Fruit fly (Drosophila melanogaster) whole organism, embryonic: ENCODE data around the gene CG42366.
A peak's percentile ranks its signal among the peaks of the same experiment; 100 is the strongest.

Experiments used
- Adf1 ChIP-seq: fragments of 200-800 bp; sonication (Bioruptor generic); IDR thresholded peaks from 2 replicates; pipeline ENCODE4 v1.3.6; 2022; ENCODE audit warnings: missing biosample characterization, missing genetic modification characterization
- Atf3 ChIP-seq: fragments of 200-800 bp; sonication (Bioruptor generic); optimal IDR thresholded peaks from 3 replicates; lab custom pipeline; 2016; ENCODE audit warnings: missing biosample characterization, missing genetic modification characterization
- Bgb ChIP-seq: fragments of 200-800 bp; sonication (Bioruptor generic); IDR thresholded peaks from 2 replicates; pipeline ENCODE4 v1.3.6; 2022; ENCODE audit warnings: missing biosample characterization, missing genetic modification characterization; ENCODE audit not compliant: partially characterized antibody
- CG10565 ChIP-seq: fragments of 200-800 bp; sonication (Bioruptor generic); optimal IDR thresholded peaks from 3 replicates; lab custom pipeline; 2016; ENCODE audit warnings: missing biosample characterization, mild to moderate bottlenecking, missing genetic modification characterization
- CG10654 ChIP-seq: fragments of 200-800 bp; sonication (Bioruptor generic); optimal IDR thresholded peaks from 2 replicates; lab custom pipeline; 2016; ENCODE audit warnings: missing biosample characterization, missing genetic modification characterization
- CG11247 ChIP-seq: fragments of 200-800 bp; sonication (Bioruptor generic); IDR thresholded peaks from 2 replicates; pipeline ENCODE4 v1.3.6; 2022; ENCODE audit warnings: missing biosample characterization, missing genetic modification characterization
- CG12155 ChIP-seq: fragments of 200-800 bp; sonication (Bioruptor generic); optimal IDR thresholded peaks from 3 replicates; lab custom pipeline; 2016; ENCODE audit warnings: missing biosample characterization, missing genetic modification characterization
- CG14860 ChIP-seq: fragments of 200-800 bp; sonication (Bioruptor generic); IDR thresholded peaks from 3 replicates; pipeline ENCODE4 v1.3.6; 2022; ENCODE audit warnings: missing biosample characterization, missing genetic modification characterization; ENCODE audit not compliant: partially characterized antibody
- CG17385 ChIP-seq: fragments of 200-800 bp; sonication (Bioruptor generic); optimal IDR thresholded peaks from 3 replicates; lab custom pipeline; 2018; ENCODE audit warnings: missing biosample characterization, mild to moderate bottlenecking, missing genetic modification characterization
- CG17829 ChIP-seq: fragments of 200-800 bp; optimal IDR thresholded peaks from 2 replicates; lab custom pipeline; 2019; ENCODE audit warnings: missing biosample characterization, mild to moderate bottlenecking, missing genetic modification characterization, moderate library complexity
- CG1832 ChIP-seq: fragments of 200-800 bp; sonication (Bioruptor generic); optimal IDR thresholded peaks from 2 replicates; lab custom pipeline; 2017; ENCODE audit warnings: missing biosample characterization, mild to moderate bottlenecking, missing genetic modification characterization, inconsistent platforms
- CG2202 ChIP-seq: fragments of 200-800 bp; sonication (Bioruptor generic); optimal IDR thresholded peaks from 2 replicates; lab custom pipeline; 2018; ENCODE audit warnings: missing biosample characterization, mild to moderate bottlenecking, missing genetic modification characterization
- CG30403 ChIP-seq: fragments of 200-800 bp; sonication (Bioruptor generic); optimal IDR thresholded peaks from 3 replicates; lab custom pipeline; 2016; ENCODE audit warnings: missing biosample characterization, missing genetic modification characterization
- CG31365 ChIP-seq: fragments of 200-800 bp; sonication (Bioruptor generic); optimal IDR thresholded peaks from 2 replicates; lab custom pipeline; 2018; ENCODE audit warnings: missing biosample characterization, mild to moderate bottlenecking, missing genetic modification characterization
- CG31441 ChIP-seq: fragments of 200-800 bp; sonication (Bioruptor generic); IDR thresholded peaks from 2 replicates; pipeline ENCODE4 v1.3.6; 2022; ENCODE audit warnings: missing biosample characterization, missing genetic modification characterization
- CG34224 ChIP-seq: fragments of 200-800 bp; sonication (Bioruptor generic); IDR thresholded peaks from 3 replicates; pipeline ENCODE4 v1.3.6; 2022; ENCODE audit warnings: missing biosample characterization, missing genetic modification characterization; ENCODE audit not compliant: partially characterized antibody
- CG4328 ChIP-seq: fragments of 200-800 bp; sonication (Bioruptor generic); optimal IDR thresholded peaks from 3 replicates; lab custom pipeline; 2017; ENCODE audit warnings: missing biosample characterization, missing genetic modification reagents, missing genetic modification characterization
- CG4707 ChIP-seq: fragments of 200-800 bp; sonication (Bioruptor generic); optimal IDR thresholded peaks from 2 replicates; lab custom pipeline; 2018; ENCODE audit warnings: missing biosample characterization, mild to moderate bottlenecking, missing genetic modification characterization, moderate library complexity
- CG6654 ChIP-seq: fragments of 200-800 bp; sonication (Bioruptor generic); optimal IDR thresholded peaks from 2 replicates; lab custom pipeline; 2017; ENCODE audit warnings: missing biosample characterization, mild to moderate bottlenecking, missing genetic modification characterization
- CG7745 ChIP-seq: fragments of 200-800 bp; sonication (Bioruptor generic); optimal IDR thresholded peaks from 2 replicates; lab custom pipeline; 2018; ENCODE audit warnings: missing biosample characterization, mild to moderate bottlenecking, missing genetic modification characterization, moderate library complexity
- CG8924 ChIP-seq: fragments of 200-800 bp; optimal IDR thresholded peaks from 3 replicates; lab custom pipeline; 2019; ENCODE audit warnings: missing biosample characterization, mild to moderate bottlenecking, missing genetic modification characterization, moderate library complexity
- D19A ChIP-seq: fragments of 200-800 bp; optimal IDR thresholded peaks from 3 replicates; lab custom pipeline; 2019; ENCODE audit warnings: missing biosample characterization, mild to moderate bottlenecking, missing genetic modification characterization, moderate library complexity
- Deaf1 ChIP-seq: fragments of 200-800 bp; optimal IDR thresholded peaks from 3 replicates; lab custom pipeline; 2019; ENCODE audit warnings: missing biosample characterization, mild to moderate bottlenecking, missing genetic modification characterization, moderate library complexity
- Dref ChIP-seq: fragments of 200-800 bp; sonication (Bioruptor generic); IDR thresholded peaks from 2 replicates; pipeline ENCODE4 v1.3.6; 2022; ENCODE audit warnings: missing biosample characterization, missing genetic modification characterization
- ERR ChIP-seq: fragments of 200-800 bp; sonication (Bioruptor generic); optimal IDR thresholded peaks from 2 replicates; lab custom pipeline; 2016; ENCODE audit warnings: missing biosample characterization, missing genetic modification characterization
- H15 ChIP-seq: fragments of 200-800 bp; sonication (Bioruptor generic); IDR thresholded peaks from 3 replicates; pipeline ENCODE4 v1.3.6; 2022; ENCODE audit warnings: missing biosample characterization, missing genetic modification characterization
- HHEX ChIP-seq: fragments of 200-800 bp; sonication (Bioruptor generic); optimal IDR thresholded peaks from 3 replicates; lab custom pipeline; 2017; ENCODE audit warnings: missing biosample characterization, mild to moderate bottlenecking, missing genetic modification characterization, missing genetic modification reagents
- HLH54F ChIP-seq: fragments of 200-800 bp; sonication (Bioruptor generic); optimal IDR thresholded peaks from 3 replicates; lab custom pipeline; 2016; ENCODE audit warnings: missing biosample characterization, missing genetic modification characterization
- HmgD ChIP-seq: fragments of 200-800 bp; sonication (Bioruptor generic); optimal IDR thresholded peaks from 3 replicates; lab custom pipeline; 2016; ENCODE audit warnings: missing biosample characterization, missing genetic modification characterization
- Hsf ChIP-seq: fragments of 200-800 bp; sonication (Bioruptor generic); optimal IDR thresholded peaks from 3 replicates; lab custom pipeline; 2016; ENCODE audit warnings: missing biosample characterization, missing genetic modification characterization
- MESR4 ChIP-seq: fragments of 200-800 bp; sonication (Bioruptor generic); optimal IDR thresholded peaks from 2 replicates; lab custom pipeline; 2018; ENCODE audit warnings: missing biosample characterization, mild to moderate bottlenecking, missing genetic modification characterization, moderate library complexity
- NFAT ChIP-seq: fragments of 200-800 bp; sonication (Bioruptor generic); IDR thresholded peaks from 2 replicates; pipeline ENCODE4 v1.3.6; 2022; ENCODE audit warnings: missing biosample characterization, missing genetic modification characterization
- Sox100B ChIP-seq: fragments of 200-800 bp; sonication (Bioruptor generic); optimal IDR thresholded peaks from 3 replicates; lab custom pipeline; 2018; ENCODE audit warnings: missing biosample characterization, mild to moderate bottlenecking, missing genetic modification characterization
- bigmax ChIP-seq: fragments of 200-800 bp; sonication (Bioruptor generic); optimal IDR thresholded peaks from 2 replicates; lab custom pipeline; 2018; ENCODE audit warnings: missing biosample characterization, mild to moderate bottlenecking, missing genetic modification characterization
- bowl ChIP-seq: fragments of 200-800 bp; sonication (Bioruptor generic); IDR thresholded peaks from 2 replicates; pipeline ENCODE4 v1.3.6; 2022; ENCODE audit warnings: missing biosample characterization, missing genetic modification characterization
- br ChIP-seq: fragments of >200 bp; optimal IDR thresholded peaks from 2 replicates; lab custom pipeline; 2017
- cato ChIP-seq: fragments of 200-800 bp; sonication (Bioruptor generic); optimal IDR thresholded peaks from 2 replicates; lab custom pipeline; 2016; ENCODE audit warnings: missing biosample characterization, missing genetic modification characterization, borderline replicate concordance
- disco-r ChIP-seq: fragments of 200-800 bp; sonication (Bioruptor generic); optimal IDR thresholded peaks from 2 replicates; lab custom pipeline; 2016; ENCODE audit warnings: missing biosample characterization, missing genetic modification characterization
- gsb ChIP-seq: fragments of 200-800 bp; sonication (Bioruptor generic); IDR thresholded peaks from 2 replicates; pipeline ENCODE4 v1.3.6; 2022; ENCODE audit warnings: missing biosample characterization, missing genetic modification characterization
- ken ChIP-seq: fragments of 200-800 bp; sonication (Bioruptor generic); IDR thresholded peaks from 3 replicates; pipeline ENCODE4 v1.3.6; 2022; ENCODE audit warnings: missing biosample characterization, missing genetic modification characterization
- lab ChIP-seq: fragments of 200-800 bp; sonication (Bioruptor generic); optimal IDR thresholded peaks from 3 replicates; lab custom pipeline; 2017; ENCODE audit warnings: missing biosample characterization, missing genetic modification characterization, mild to moderate bottlenecking, moderate library complexity, missing genetic modification reagents
- nmo ChIP-seq: fragments of 200-800 bp; sonication (Bioruptor generic); optimal IDR thresholded peaks from 2 replicates; lab custom pipeline; 2018; ENCODE audit warnings: missing biosample characterization, mild to moderate bottlenecking, missing genetic modification characterization, moderate library complexity
- otp ChIP-seq: fragments of 200-800 bp; sonication (Bioruptor generic); IDR thresholded peaks from 3 replicates; pipeline ENCODE4, ENCODE4 v1.3.6; 2022; ENCODE audit warnings: missing biosample characterization, missing genetic modification characterization
- phol ChIP-seq: fragments of 200-800 bp; sonication (Bioruptor generic); optimal IDR thresholded peaks from 3 replicates; lab custom pipeline; 2018; ENCODE audit warnings: missing biosample characterization, mild to moderate bottlenecking, missing genetic modification characterization, moderate library complexity
- sc ChIP-seq, 3 experiments: fragments of >200 bp in 2 of 3; fragments of 200-800 bp in 1 of 3; sonication (Bioruptor generic) in 1 of 3; optimal IDR thresholded peaks; 2 replicates in 2 of 3; 3 replicates in 1 of 3; lab custom pipeline; 2017; ENCODE audit warnings: mild to moderate bottlenecking in 1 of 3, missing biosample characterization in 1 of 3, missing genetic modification characterization in 1 of 3, missing genetic modification reagents in 1 of 3
- sens ChIP-seq: fragments of 200-800 bp; sonication (Bioruptor generic); peaks from one replicate; lab custom pipeline; 2016; ENCODE audit warnings: missing biosample characterization, missing genetic modification characterization
- slbo ChIP-seq: fragments of 200-800 bp; sonication (Bioruptor generic); IDR thresholded peaks from 2 replicates; pipeline ENCODE4 v1.3.6; 2022; ENCODE audit warnings: missing biosample characterization, missing genetic modification characterization
- sob ChIP-seq: fragments of 200-800 bp; sonication (Bioruptor generic); IDR thresholded peaks from 2 replicates; pipeline ENCODE4 v1.3.6; 2022; ENCODE audit warnings: missing biosample characterization, missing genetic modification characterization

The CG42366 gene

dm6 chr2L:9915011-9915850, 9.7 kb upstream of the CG42366 start, which contains the start of gene yip2 (continued):
- TF ChIP-seq Atf3 (GFP tag; lab: Kevin White, UChicago) (peak; percentile 45), Hsf (GFP tag; lab: Kevin White, UChicago) (peak; percentile 62), Bgb (0 out of 2 replicates have a peak, but pooled peaks have one; percentile 11), otp (GFP tag; lab: Robert Waterston, UW) (peak; percentile 53; the same call in 1 of the 3 replicates), ERR (GFP tag; lab: Kevin White, UChicago) (no peak), CG10654 (GFP tag; lab: Kevin White, UChicago) (no peak), CG11247 (GFP tag; lab: Robert Waterston, UW) (peak; percentile 40), nmo (peak; percentile 22), CG31441 (GFP tag; lab: Robert Waterston, UW) (peak; percentile 58; the same call in 1 of the 2 replicates), ken (GFP tag; lab: Robert Waterston, UW) (no peak; the same call in 2 of the 3 replicates), CG6654 (GFP tag; lab: Kevin White, UChicago) (no peak), Deaf1 (tag; lab: Kevin White, UChicago) (peak; percentile 49), H15 (GFP tag; lab: Robert Waterston, UW) (peak; percentile 31; the same call in 1 of the 3 replicates), CG12155 (GFP tag; lab: Kevin White, UChicago) (peak; percentile 15), sob (peak; percentile 72; the same call in 1 of the 2 replicates), CG7745 (tag; lab: Kevin White, UChicago) (no peak), CG10565 (no peak), cato (GFP tag; lab: Kevin White, UChicago) (no peak), slbo (GFP tag; lab: Robert Waterston, UW) (peak; percentile 75), phol (tag; lab: Kevin White, UChicago) (peak; percentile 53), HLH54F (GFP tag; lab: Kevin White, UChicago) (peak; percentile 34), bowl (GFP tag; lab: Robert Waterston, UW) (no peak; the same call in 1 of the 2 replicates), CG34224 (GFP tag; lab: Robert Waterston, UW) (no peak), sens (peak; percentile 83), Sox100B (GFP tag; lab: Kevin White, UChicago) (peak; percentile 56), CG30403 (GFP tag; lab: Kevin White, UChicago) (peak; percentile 49), bigmax (GFP tag; lab: Kevin White, UChicago) (no peak), CG4328 (peak; percentile 54), Adf1 (GFP tag; lab: Robert Waterston, UW) (peak; percentile 38; the same call in 1 of the 2 replicates), CG14860 (GFP tag; lab: Robert Waterston, UW) (no peak), br (no peak), gsb (no peak), HmgD (GFP tag; lab: Kevin White, UChicago) (no peak), CG4707 (GFP tag; lab: Kevin White, UChicago) (peak; percentile 59), NFAT (GFP tag; lab: Robert Waterston, UW) (peak; percentile 60; the same call in 1 of the 2 replicates), D19A (tag; lab: Kevin White, UChicago) (peak; percentile 40), CG8924 (peak; percentile 66), Dref (GFP tag; lab: Robert Waterston, UW) (no peak; the same call in 1 of the 2 replicates), CG1832 (GFP tag; lab: Kevin White, UChicago) (no peak), sc (optimal IDR thresholded peaks at IDR 0.05; lab: Kevin White, UChicago) (no peak), sc (GFP tag; optimal IDR thresholded peaks at IDR 0.05; lab: Kevin White, UChicago) (no peak), CG17385 (peak; percentile 69), CG31365 (tag; lab: Kevin White, UChicago) (no peak), CG2202 (tag; lab: Kevin White, UChicago) (no peak), HHEX (peak; percentile 43), lab (GFP tag; lab: Kevin White, UChicago) (peak; percentile 79), CG17829 (tag; lab: Kevin White, UChicago) (peak; percentile 23), MESR4 (GFP tag; lab: Kevin White, UChicago) (peak; percentile 27), disco-r (GFP tag; lab: Kevin White, UChicago) (no peak)
